Worm (Caenorhabditis elegans) whole organism, L1 larva: ENCODE data around the gene Y57G11C.51.

Experiments
- C04F5.9 ChIP-seq: sonication (generic microtip); optimal IDR thresholded peaks from 2 replicates; lab custom pipeline; 2016; ENCODE audit warnings: missing genetic modification characterization, missing compliant biosample characterization
- C16A3.4 ChIP-seq: fragments of 150-350 bp; optimal IDR thresholded peaks from 2 replicates; lab custom pipeline; 2014; ENCODE audit warnings: missing biosample characterization, missing genetic modification characterization
- aly-2 ChIP-seq: fragments of 150-350 bp; optimal IDR thresholded peaks from 2 replicates; lab custom pipeline; 2014; ENCODE audit warnings: missing biosample characterization, missing genetic modification characterization
- egl-27 ChIP-seq, 2 experiments: fragments of 150-350 bp in 1 of 2; sonication (generic microtip); optimal IDR thresholded peaks; 3 replicates each; lab custom pipeline; 2017 to 2018; ENCODE audit warnings: missing biosample characterization in 2 of 2, missing genetic modification characterization in 2 of 2, missing genetic modification reagents in 2 of 2
- fkh-10 ChIP-seq: sonication (generic microtip); optimal IDR thresholded peaks from 2 replicates; lab custom pipeline; 2017; ENCODE audit warnings: missing biosample characterization, missing genetic modification reagents, missing genetic modification characterization
- fos-1 ChIP-seq: fragments of 150-350 bp; optimal IDR thresholded peaks from 2 replicates; lab custom pipeline; 2014; ENCODE audit warnings: missing biosample characterization, missing genetic modification characterization
- lin-39 ChIP-seq: fragments of 150-350 bp; optimal IDR thresholded peaks from 2 replicates; lab custom pipeline; 2014; ENCODE audit warnings: missing biosample characterization, missing genetic modification reagents, missing genetic modification characterization
- mdl-1 ChIP-seq, 2 experiments: fragments of 150-350 bp; optimal IDR thresholded peaks; 2 replicates each; lab custom pipeline; 2014 to 2017; ENCODE audit warnings: missing biosample characterization in 2 of 2, missing genetic modification characterization in 2 of 2, inconsistent platforms in 1 of 2
- unc-86 ChIP-seq: sonication (generic microtip); optimal IDR thresholded peaks from 2 replicates; lab custom pipeline; 2016; ENCODE audit warnings: missing genetic modification characterization, missing compliant biosample characterization
- zip-4 ChIP-seq: fragments of 200-800 bp; sonication (Bioruptor generic); optimal IDR thresholded peaks from 2 replicates; lab custom pipeline; 2018; ENCODE audit warnings: mild to moderate bottlenecking, missing genetic modification characterization, moderate library complexity, missing compliant biosample characterization

ce11 chrIV:14770663-14771062 lies 3.7 kb downstream of the Y57G11C.51 start:
- TF ChIP-seq unc-86 (no peak), aly-2 (tag; lab: Kevin White, UChicago) (no peak), fkh-10 (no peak), lin-39 (tag; lab: Kevin White, UChicago) (no peak), zip-4 (no peak), fos-1 (tag; lab: Kevin White, UChicago) (no peak), mdl-1 (tag; optimal IDR thresholded peaks at IDR 0.05; lab: Kevin White, UChicago) (no peak), C16A3.4 (tag; lab: Kevin White, UChicago) (no peak), egl-27 (tag; optimal IDR thresholded peaks at IDR 0.05; lab: Kevin White, UChicago) (no peak), C04F5.9 (tag; lab: Kevin White, UChicago) (no peak)
